Worm (Caenorhabditis elegans): ENCODE measurements around the gene rnh-2.

rnh-2 gene

ce11 chrII:8516783-8517182, at the start of gene rnh-2 (continued):
- TF ChIP-seq nhr-90 (tag; optimal IDR thresholded peaks at IDR 0.05) (no peak), ztf-18 (tag; optimal IDR thresholded peaks at IDR 0.05) (peak; percentile 57), F57A8.1 (GFP tag; optimal IDR thresholded peaks at IDR 0.05) (no peak), nhr-179 (tag; optimal IDR thresholded peaks at IDR 0.05) (no peak), F39B2.1 (GFP tag; IDR thresholded peaks at IDR 0.05) (no peak), Y53F4B.3 (GFP tag; IDR thresholded peaks at IDR 0.05) (no peak), gei-17 (GFP tag; optimal IDR thresholded peaks at IDR 0.05) (no peak), nhr-27 (tag; optimal IDR thresholded peaks at IDR 0.05) (no peak), snpc-3.4 (tag; optimal IDR thresholded peaks at IDR 0.05) (peak; percentile 35), rcor-1 (GFP tag; IDR thresholded peaks at IDR 0.05) (0 out of 2 replicates have a peak, but pooled peaks have one; percentile 33), ZK185.1 (tag; optimal IDR thresholded peaks at IDR 0.05; ENCODE audit: poor library complexity, severe bottlenecking) (peak; percentile 84)

DNA sequence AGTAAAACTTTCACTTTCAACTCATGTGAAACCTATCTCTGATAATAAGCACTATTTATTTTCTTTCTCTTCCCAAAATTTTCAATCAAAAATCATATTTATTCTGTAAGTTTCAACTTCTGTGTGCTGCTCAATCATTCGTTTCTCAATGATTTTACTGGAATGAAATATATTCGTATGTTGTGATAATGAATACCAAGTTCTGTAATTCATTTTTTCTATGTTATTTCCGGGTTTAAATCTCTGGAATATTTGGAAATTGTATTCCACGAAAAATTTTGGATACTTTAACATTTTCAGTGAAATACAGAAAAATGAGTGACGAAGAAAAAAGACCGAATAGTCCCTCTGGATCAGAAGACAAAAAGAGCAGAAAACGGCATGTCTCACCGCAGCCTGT, 49.1 kb upstream of the rnh-2 start, which contains the start of gene M05D6.2:
Gene M05D6.2 (plus strand): TSS at position 301 of the 400 bp plus-strand sequence.
- TF ChIP-seq ceh-100 (GFP tag; IDR thresholded peaks at IDR 0.05), result no peak
- TF ChIP-seq hsf-1 (GFP tag; IDR thresholded peaks at IDR 0.05), result 0 out of 2 replicates have a peak, but pooled peaks have one; percentile 50

- TF ChIP-seq let-607 (tag; optimal IDR thresholded peaks at IDR 0.05), result no peak
- no peak for TF ChIP-seq fkh-3 (tag; optimal IDR thresholded peaks at IDR 0.05)
- no peak for TF ChIP-seq attf-3 (GFP tag; conservative IDR thresholded peaks at IDR 0.05)
- no peak for TF ChIP-seq dpff-1 (tag; optimal IDR thresholded peaks at IDR 0.05)
- TF ChIP-seq hmg-1.2 (GFP tag; IDR thresholded peaks at IDR 0.05), result no peak
- TF ChIP-seq egrh-3 (GFP tag; IDR thresholded peaks at IDR 0.05), result no peak
- TF ChIP-seq snpc-3.4 (tag; optimal IDR thresholded peaks at IDR 0.05), result no peak
- TF ChIP-seq aptf-2 (GFP tag; conservative IDR thresholded peaks at IDR 0.05), result no peak
These were observed 45.8 kb upstream of the rnh-2 start, which contains the start of gene M05D6.8 for ce11 chrII:8471139-8471538. M05D6.8 (minus strand) TSS chrII:8471239.

DNA sequence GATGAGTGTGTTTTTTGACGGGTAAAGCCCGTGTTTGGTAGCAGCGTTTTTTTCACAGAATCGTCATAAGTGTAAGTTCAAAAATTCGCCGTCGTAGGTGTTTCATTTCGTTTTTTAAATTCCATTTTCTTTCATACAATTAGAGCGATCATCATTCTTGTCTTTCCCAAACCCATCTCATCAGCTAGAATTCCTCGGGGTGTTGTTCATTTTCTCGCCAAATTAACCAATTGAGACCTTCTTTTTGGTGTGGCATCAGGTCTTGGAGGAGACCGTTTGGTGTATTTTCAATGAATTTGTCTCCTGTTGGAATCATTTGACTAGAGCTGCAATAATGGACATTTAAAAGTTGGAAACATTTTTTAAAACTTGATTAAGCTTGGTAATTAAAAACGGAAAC, 44.0 kb upstream of the rnh-2 start:
- TF ChIP-seq mcd-1 (GFP tag; IDR thresholded peaks at IDR 0.05) (no peak), pbrm-1 (GFP tag; IDR thresholded peaks at IDR 0.05) (no peak), hmg-1.2 (GFP tag; IDR thresholded peaks at IDR 0.05) (no peak), F22D6.2 (tag; optimal IDR thresholded peaks at IDR 0.05) (no peak), ekl-4 (GFP tag; IDR thresholded peaks at IDR 0.05) (no peak), madf-8 (GFP tag; conservative IDR thresholded peaks at IDR 0.05) (no peak), K11D2.4 (GFP tag; IDR thresholded peaks at IDR 0.05) (no peak), attf-6 (GFP tag; IDR thresholded peaks at IDR 0.05) (no peak), T07F8.4 (tag; optimal IDR thresholded peaks at IDR 0.05) (no peak), K12H6.12 (tag; optimal IDR thresholded peaks at IDR 0.05) (no peak), bed-2 (GFP tag; IDR thresholded peaks at IDR 0.05) (no peak), F49E8.2 (tag; optimal IDR thresholded peaks at IDR 0.05; ENCODE audit: insufficient read depth) (no peak), xnd-1 (tag; optimal IDR thresholded peaks at IDR 0.05) (no peak), sdz-38 (tag; optimal IDR thresholded peaks at IDR 0.05) (no peak)
